Worm (Caenorhabditis elegans) whole organism, young adult: ENCODE data around the gene dpm-1.

ENCODE experiments used
- B0019.2 ChIP-seq: fragments of 200-800 bp; sonication (Bioruptor generic); conservative IDR thresholded peaks from 2 replicates; pipeline ENCODE4 v1.3.6; 2022; ENCODE audit warnings: missing genetic modification reagents, missing genetic modification characterization, missing compliant biosample characterization
- F10E7.11 ChIP-seq: sonication (generic microtip); optimal IDR thresholded peaks from 2 replicates; lab custom pipeline; 2017; ENCODE audit warnings: mild to moderate bottlenecking, missing genetic modification characterization, moderate library complexity, missing compliant biosample characterization
- F23B12.7 ChIP-seq: sonication (generic microtip); optimal IDR thresholded peaks from 2 replicates; lab custom pipeline; 2017; ENCODE audit warnings: missing genetic modification characterization, mild to moderate bottlenecking, missing compliant biosample characterization, antibody characterized with exemption, moderate library complexity; ENCODE audit not compliant: insufficient read depth
- F49E8.2 ChIP-seq: sonication (generic microtip); optimal IDR thresholded peaks from 3 replicates; lab custom pipeline; 2017; ENCODE audit warnings: missing genetic modification characterization, mild to moderate bottlenecking, missing compliant biosample characterization, antibody characterized with exemption, moderate library complexity; ENCODE audit not compliant: insufficient read depth
- F52B5.7 ChIP-seq: sonication (generic microtip); optimal IDR thresholded peaks from 2 replicates; lab custom pipeline; 2016; ENCODE audit warnings: mild to moderate bottlenecking, missing genetic modification characterization, missing compliant biosample characterization
- F55B11.4 ChIP-seq: sonication (generic microtip); optimal IDR thresholded peaks from 2 replicates; lab custom pipeline; 2016; ENCODE audit warnings: missing compliant biosample characterization, missing genetic modification characterization, borderline replicate concordance; ENCODE audit not compliant: insufficient read depth
- F57A8.1 ChIP-seq: fragments of 200-800 bp; sonication (Bioruptor generic); optimal IDR thresholded peaks from 2 replicates; lab custom pipeline; 2018; ENCODE audit warnings: mild to moderate bottlenecking, missing genetic modification characterization, moderate library complexity, missing compliant biosample characterization
- Y56A3A.18 ChIP-seq: fragments of 200-800 bp; sonication (Bioruptor generic); IDR thresholded peaks from 2 replicates; pipeline ENCODE4 v1.3.6; 2022; ENCODE audit warnings: missing genetic modification reagents, missing genetic modification characterization, missing compliant biosample characterization
- Y67H2A.10 ChIP-seq: fragments of 200-800 bp; sonication (Bioruptor generic); conservative IDR thresholded peaks from 2 replicates; pipeline ENCODE4 v1.3.6; 2022; ENCODE audit warnings: missing genetic modification reagents, missing genetic modification characterization, missing compliant biosample characterization
- Y79H2A.3 ChIP-seq: fragments of 200-800 bp; sonication (Bioruptor generic); conservative IDR thresholded peaks from 2 replicates; pipeline ENCODE4 v1.3.6; 2022; ENCODE audit warnings: missing genetic modification reagents, missing genetic modification characterization, missing compliant biosample characterization
- ZK185.1 ChIP-seq: sonication (generic microtip); optimal IDR thresholded peaks from 2 replicates; lab custom pipeline; 2016; ENCODE audit warnings: mild to moderate bottlenecking, missing genetic modification characterization, missing compliant biosample characterization; ENCODE audit not compliant: poor library complexity, severe bottlenecking
- ama-1 ChIP-seq, 3 experiments: fragments of 150-350 bp in 1 of 3; sonication (generic microtip) in 2 of 3; optimal IDR thresholded peaks; 2 replicates each; lab custom pipeline; 2014 to 2018; ENCODE audit warnings: missing biosample characterization in 2 of 3, missing genetic modification characterization in 2 of 3, missing genetic modification reagents in 2 of 3
- atf-7 ChIP-seq: sonication (generic microtip); optimal IDR thresholded peaks from 2 replicates; lab custom pipeline; 2017; ENCODE audit warnings: mild to moderate bottlenecking, missing genetic modification characterization, missing compliant biosample characterization
- athp-1 ChIP-seq: sonication (generic microtip); optimal IDR thresholded peaks from 2 replicates; lab custom pipeline; 2017; ENCODE audit warnings: mild to moderate bottlenecking, missing genetic modification characterization, missing compliant biosample characterization
- attf-5 ChIP-seq: fragments of 200-800 bp; sonication (Bioruptor generic); optimal IDR thresholded peaks from 2 replicates; lab custom pipeline; 2018; ENCODE audit warnings: mild to moderate bottlenecking, missing genetic modification characterization, missing compliant biosample characterization
- bed-1 ChIP-seq: fragments of 200-800 bp; sonication (Bioruptor generic); IDR thresholded peaks from 2 replicates; pipeline ENCODE4 v1.3.6; 2022; ENCODE audit warnings: missing genetic modification reagents, missing genetic modification characterization, missing compliant biosample characterization
- cebp-1 ChIP-seq, 2 experiments: fragments of 200-800 bp in 1 of 2; sonication (Bioruptor generic) in 1 of 2; sonication (generic microtip) in 1 of 2; IDR thresholded peaks in 1 of 2; optimal IDR thresholded peaks in 1 of 2; 2 replicates each; pipeline versions ENCODE4 v1.3.6 to Lab custom; 2017 to 2022; ENCODE audit warnings: missing compliant biosample characterization in 2 of 2, missing genetic modification characterization in 2 of 2, mild to moderate bottlenecking in 1 of 2, missing genetic modification reagents in 1 of 2, moderate library complexity in 1 of 2
- ceh-100 ChIP-seq: fragments of 200-800 bp; sonication (Bioruptor generic); IDR thresholded peaks from 2 replicates; pipeline ENCODE4 v1.3.6; 2022; ENCODE audit warnings: missing genetic modification reagents, missing genetic modification characterization, missing compliant biosample characterization
- ceh-27 ChIP-seq: fragments of 200-800 bp; sonication (Bioruptor generic); optimal IDR thresholded peaks from 2 replicates; lab custom pipeline; 2018; ENCODE audit warnings: mild to moderate bottlenecking, missing genetic modification characterization, moderate library complexity, missing compliant biosample characterization
- ceh-79 ChIP-seq: sonication (generic microtip); optimal IDR thresholded peaks from 2 replicates; lab custom pipeline; 2017; ENCODE audit warnings: mild to moderate bottlenecking, missing genetic modification characterization, missing compliant biosample characterization
- dpff-1 ChIP-seq: sonication (generic microtip); optimal IDR thresholded peaks from 2 replicates; lab custom pipeline; 2017; ENCODE audit warnings: mild to moderate bottlenecking, missing genetic modification characterization, missing compliant biosample characterization
- efl-1 ChIP-seq: fragments of 150-350 bp; optimal IDR thresholded peaks from 2 replicates; lab custom pipeline; 2014; ENCODE audit warnings: missing biosample characterization, missing genetic modification reagents, missing genetic modification characterization
- egl-18 ChIP-seq: fragments of 200-800 bp; sonication (Bioruptor generic); IDR thresholded peaks from 2 replicates; pipeline ENCODE4 v1.3.6; 2022; ENCODE audit warnings: missing genetic modification reagents, missing genetic modification characterization, missing compliant biosample characterization
- egrh-3 ChIP-seq: fragments of 200-800 bp; sonication (Bioruptor generic); IDR thresholded peaks from 2 replicates; pipeline ENCODE4 v1.3.6; 2022; ENCODE audit warnings: missing genetic modification reagents, missing genetic modification characterization, missing compliant biosample characterization
- ekl-4 ChIP-seq: fragments of 200-800 bp; sonication (Bioruptor generic); IDR thresholded peaks from 2 replicates; pipeline ENCODE4 v1.3.6; 2022; ENCODE audit warnings: missing genetic modification reagents, missing genetic modification characterization, missing compliant biosample characterization
- hrde-1 ChIP-seq: sonication (generic microtip); optimal IDR thresholded peaks from 2 replicates; lab custom pipeline; 2016; ENCODE audit warnings: missing genetic modification characterization, mild to moderate bottlenecking, missing compliant biosample characterization, moderate library complexity, missing genotype, missing genetic modification reagents, borderline replicate concordance
- lag-1 ChIP-seq: fragments of 200-800 bp; sonication (Bioruptor generic); IDR thresholded peaks from 2 replicates; pipeline ENCODE4 v1.3.6; 2022; ENCODE audit warnings: missing genetic modification reagents, missing genetic modification characterization, missing compliant biosample characterization
- let-607 ChIP-seq, 2 experiments: fragments of 200-800 bp in 1 of 2; sonication (Bioruptor generic) in 1 of 2; sonication (generic microtip) in 1 of 2; optimal IDR thresholded peaks; 2 replicates each; lab custom pipeline; 2016 to 2018; ENCODE audit warnings: mild to moderate bottlenecking in 2 of 2, missing compliant biosample characterization in 2 of 2, missing genetic modification characterization in 2 of 2, moderate library complexity in 2 of 2, missing genotype in 1 of 2
- lin-54 ChIP-seq: fragments of 200-800 bp; sonication (Bioruptor generic); optimal IDR thresholded peaks from 2 replicates; lab custom pipeline; 2018; ENCODE audit warnings: mild to moderate bottlenecking, missing genetic modification characterization, missing compliant biosample characterization
- lsy-27 ChIP-seq: sonication (generic microtip); optimal IDR thresholded peaks from 2 replicates; lab custom pipeline; 2017; ENCODE audit warnings: missing genetic modification characterization, mild to moderate bottlenecking, missing compliant biosample characterization, antibody characterized with exemption, missing genotype, borderline replicate concordance; ENCODE audit not compliant: insufficient read depth
- madf-3 ChIP-seq: fragments of 200-800 bp; sonication (Bioruptor generic); IDR thresholded peaks from 2 replicates; pipeline ENCODE4 v1.3.6; 2022; ENCODE audit warnings: missing genetic modification reagents, missing genetic modification characterization, missing compliant biosample characterization
- madf-6 ChIP-seq: fragments of 200-800 bp; sonication (Bioruptor generic); IDR thresholded peaks from 2 replicates; pipeline ENCODE4 v1.3.6; 2022; ENCODE audit warnings: missing genetic modification reagents, missing genetic modification characterization, missing compliant biosample characterization
- madf-8 ChIP-seq: fragments of 200-800 bp; sonication (Bioruptor generic); conservative IDR thresholded peaks from 2 replicates; pipeline ENCODE4 v1.3.6; 2022; ENCODE audit warnings: missing genetic modification reagents, missing genetic modification characterization, missing compliant biosample characterization
- mcd-1 ChIP-seq: fragments of 200-800 bp; sonication (Bioruptor generic); IDR thresholded peaks from 2 replicates; pipeline ENCODE4 v1.3.6; 2022; ENCODE audit warnings: missing genetic modification reagents, missing genetic modification characterization, missing compliant biosample characterization
- mxl-1 ChIP-seq: sonication (generic microtip); optimal IDR thresholded peaks from 2 replicates; lab custom pipeline; 2016; ENCODE audit warnings: missing genetic modification characterization, missing compliant biosample characterization
- nfya-1 ChIP-seq: sonication (generic microtip); optimal IDR thresholded peaks from 2 replicates; lab custom pipeline; 2017; ENCODE audit warnings: antibody characterized with exemption, missing compliant biosample characterization, missing genetic modification characterization, borderline replicate concordance; ENCODE audit not compliant: insufficient read depth
- nhr-120 ChIP-seq: fragments of 200-800 bp; sonication (Bioruptor generic); IDR thresholded peaks from 2 replicates; pipeline ENCODE4 v1.3.6; 2022; ENCODE audit warnings: missing genetic modification characterization, missing compliant biosample characterization
- nhr-27 ChIP-seq: fragments of 200-800 bp; sonication (Bioruptor generic); optimal IDR thresholded peaks from 2 replicates; lab custom pipeline; 2018; ENCODE audit warnings: mild to moderate bottlenecking, missing genetic modification characterization, moderate library complexity, missing compliant biosample characterization
- nhr-80 ChIP-seq: sonication (generic microtip); optimal IDR thresholded peaks from 2 replicates; lab custom pipeline; 2016; ENCODE audit warnings: missing genetic modification characterization, missing compliant biosample characterization
- repo-1 ChIP-seq: sonication (generic microtip); optimal IDR thresholded peaks from 2 replicates; lab custom pipeline; 2017; ENCODE audit warnings: mild to moderate bottlenecking, missing genetic modification characterization, missing compliant biosample characterization
- zim-3 ChIP-seq: sonication (generic microtip); optimal IDR thresholded peaks from 2 replicates; lab custom pipeline; 2017; ENCODE audit warnings: mild to moderate bottlenecking, missing genetic modification characterization, moderate library complexity, missing compliant biosample characterization
- ztf-18 ChIP-seq: sonication (generic microtip); optimal IDR thresholded peaks from 2 replicates; lab custom pipeline; 2016; ENCODE audit warnings: missing genotype, mild to moderate bottlenecking, missing genetic modification characterization, missing compliant biosample characterization
- ztf-22 ChIP-seq: fragments of 200-800 bp; sonication (Bioruptor generic); optimal IDR thresholded peaks from 2 replicates; lab custom pipeline; 2018; ENCODE audit warnings: mild to moderate bottlenecking, missing genetic modification characterization, moderate library complexity, missing compliant biosample characterization
- ztf-25 ChIP-seq: fragments of 200-800 bp; sonication (Bioruptor generic); IDR thresholded peaks from 2 replicates; pipeline ENCODE4 v1.3.6; 2022; ENCODE audit warnings: missing genetic modification reagents, missing genetic modification characterization, missing compliant biosample characterization
- ztf-26 ChIP-seq: sonication (generic microtip); optimal IDR thresholded peaks from 2 replicates; lab custom pipeline; 2017; ENCODE audit warnings: missing genetic modification characterization, missing compliant biosample characterization
- ztf-3 ChIP-seq: fragments of 200-800 bp; sonication (Bioruptor generic); optimal IDR thresholded peaks from 2 replicates; lab custom pipeline; 2018; ENCODE audit warnings: mild to moderate bottlenecking, missing genetic modification characterization, missing compliant biosample characterization

dpm-1 gene

ce11 chrIV:443622-444021, 1.9 kb upstream of the dpm-1 start, which contains the start of gene mrpl-55 (continued):
- TF ChIP-seq cebp-1 (GFP tag; IDR thresholded peaks at IDR 0.05; lab: Robert Waterston, UW) (no peak), cebp-1 (tag; optimal IDR thresholded peaks at IDR 0.05; lab: Kevin White, UChicago) (peak; percentile 59), F55B11.4 (tag; lab: Kevin White, UChicago) (no peak), ZK185.1 (tag; lab: Kevin White, UChicago) (peak; percentile 55), ceh-79 (tag; lab: Kevin White, UChicago) (no peak), efl-1 (peak; percentile 69), F57A8.1 (GFP tag; lab: Kevin White, UChicago) (no peak), ceh-100 (GFP tag; lab: Robert Waterston, UW) (peak; percentile 65), ztf-3 (GFP tag; lab: Kevin White, UChicago) (no peak), madf-8 (GFP tag; lab: Robert Waterston, UW) (no peak), ceh-27 (GFP tag; lab: Kevin White, UChicago) (peak; percentile 52), athp-1 (tag; lab: Kevin White, UChicago) (peak; percentile 49), ztf-22 (GFP tag; lab: Kevin White, UChicago) (no peak), Y67H2A.10 (no peak), repo-1 (tag; lab: Kevin White, UChicago) (no peak), Y56A3A.18 (GFP tag; lab: Robert Waterston, UW) (no peak), lin-54 (peak; percentile 87), mxl-1 (tag; lab: Kevin White, UChicago) (no peak), F23B12.7 (peak; percentile 30), F49E8.2 (tag; lab: Kevin White, UChicago) (no peak), ztf-25 (no peak), mcd-1 (GFP tag; lab: Robert Waterston, UW) (peak; percentile 98), egrh-3 (GFP tag; lab: Robert Waterston, UW) (no peak), ztf-26 (tag; lab: Kevin White, UChicago) (peak; percentile 68), nhr-80 (tag; lab: Kevin White, UChicago) (no peak), madf-3 (no peak), bed-1 (no peak), F10E7.11 (tag; lab: Kevin White, UChicago) (no peak), F52B5.7 (no peak), madf-6 (0 out of 2 replicates have a peak, but pooled peaks have one; percentile 27), ama-1 (optimal IDR thresholded peaks at IDR 0.05; lab: Kevin White, UChicago) (no peak), ama-1 (GFP tag; optimal IDR thresholded peaks at IDR 0.05; lab: Kevin White, UChicago) (no peak), Y79H2A.3 (no peak), dpff-1 (tag; lab: Kevin White, UChicago) (no peak), hrde-1 (tag; lab: Kevin White, UChicago) (no peak), let-607 (tag; optimal IDR thresholded peaks at IDR 0.05; lab: Kevin White, UChicago) (peak in 1 of 2 experiments; percentile 72), zim-3 (no peak), nhr-120 (GFP tag; lab: Robert Waterston, UW) (no peak), nhr-27 (tag; lab: Kevin White, UChicago) (no peak), B0019.2 (GFP tag; lab: Robert Waterston, UW) (0 out of 2 replicates have a peak, but pooled peaks have one; percentile 9), lsy-27 (tag; lab: Kevin White, UChicago) (no peak), attf-5 (GFP tag; lab: Kevin White, UChicago) (peak; percentile 79), nfya-1 (tag; lab: Kevin White, UChicago) (no peak), ekl-4 (GFP tag; lab: Robert Waterston, UW) (no peak), ztf-18 (tag; lab: Kevin White, UChicago) (no peak), atf-7 (tag; lab: Kevin White, UChicago) (no peak), egl-18 (no peak), lag-1 (no peak)
